Worm (Caenorhabditis elegans) whole organism, early embryonic: Measurements from ENCODE around the gene F11E6.6.

Experiments used
- B0310.2 ChIP-seq: sonication (generic microtip); optimal IDR thresholded peaks from 2 replicates; lab custom pipeline; 2016; ENCODE audit warnings: mild to moderate bottlenecking, missing genetic modification characterization, missing compliant biosample characterization
- F13C5.2 ChIP-seq: sonication (generic microtip); optimal IDR thresholded peaks from 2 replicates; lab custom pipeline; 2017; ENCODE audit warnings: mild to moderate bottlenecking, missing genetic modification characterization, inconsistent platforms, missing compliant biosample characterization
- aly-1 ChIP-seq: sonication (generic microtip); optimal IDR thresholded peaks from 2 replicates; lab custom pipeline; 2016; ENCODE audit warnings: missing genetic modification characterization, missing compliant biosample characterization
- ama-1 ChIP-seq: fragments of 150-350 bp; optimal IDR thresholded peaks from 2 replicates; lab custom pipeline; 2014
- ceh-13 ChIP-seq: fragments of 200-800 bp; sonication (Bioruptor generic); optimal IDR thresholded peaks from 2 replicates; lab custom pipeline; 2018; ENCODE audit warnings: mild to moderate bottlenecking, missing genetic modification characterization, missing compliant biosample characterization
- ceh-36 ChIP-seq: sonication (generic microtip); optimal IDR thresholded peaks from 2 replicates; lab custom pipeline; 2016; ENCODE audit warnings: missing genetic modification characterization, inconsistent platforms, missing compliant biosample characterization
- ets-7 ChIP-seq: sonication (generic microtip); optimal IDR thresholded peaks from 2 replicates; lab custom pipeline; 2016; ENCODE audit warnings: missing genotype, missing genetic modification characterization, missing compliant biosample characterization
- flt-1 ChIP-seq: fragments of 200-800 bp; sonication (Bioruptor generic); IDR thresholded peaks from 2 replicates; pipeline ENCODE4 v1.3.6; 2022; ENCODE audit warnings: missing genetic modification characterization, missing compliant biosample characterization
- hmbx-1 ChIP-seq: sonication (generic microtip); optimal IDR thresholded peaks from 2 replicates; lab custom pipeline; 2016; ENCODE audit warnings: mild to moderate bottlenecking, missing genetic modification characterization, missing compliant biosample characterization
- hmg-4 ChIP-seq: fragments of 200-800 bp; sonication (Bioruptor generic); optimal IDR thresholded peaks from 2 replicates; lab custom pipeline; 2018; ENCODE audit warnings: mild to moderate bottlenecking, missing genetic modification characterization, missing compliant biosample characterization
- hnd-1 ChIP-seq: sonication (generic microtip); optimal IDR thresholded peaks from 2 replicates; lab custom pipeline; 2016; ENCODE audit warnings: missing genetic modification characterization, missing compliant biosample characterization
- pes-1 ChIP-seq: fragments of 200-800 bp; sonication (Bioruptor generic); IDR thresholded peaks from 2 replicates; pipeline ENCODE4 v1.3.6; 2022; ENCODE audit warnings: missing genetic modification reagents, missing genetic modification characterization, missing compliant biosample characterization
- scrt-1 ChIP-seq: fragments of 200-800 bp; sonication (Bioruptor generic); IDR thresholded peaks from 2 replicates; pipeline ENCODE4 v1.3.6; 2022; ENCODE audit warnings: missing genetic modification characterization, missing compliant biosample characterization
- sea-1 ChIP-seq: fragments of 200-800 bp; sonication (Bioruptor generic); conservative IDR thresholded peaks from 2 replicates; pipeline ENCODE4 v1.3.6; 2022; ENCODE audit warnings: missing genetic modification characterization, missing compliant biosample characterization
- tbx-11 ChIP-seq: fragments of 200-800 bp; sonication (Bioruptor generic); IDR thresholded peaks from 2 replicates; pipeline ENCODE4 v1.3.6; 2022; ENCODE audit warnings: missing genetic modification characterization, missing compliant biosample characterization
- tbx-37 ChIP-seq: fragments of 200-800 bp; sonication (Bioruptor generic); conservative IDR thresholded peaks from 2 replicates; pipeline ENCODE4 v1.3.6; 2022; ENCODE audit warnings: missing genetic modification reagents, missing genetic modification characterization, missing compliant biosample characterization
- tra-4 ChIP-seq: sonication (generic microtip); optimal IDR thresholded peaks from 2 replicates; lab custom pipeline; 2017; ENCODE audit warnings: missing genetic modification characterization, missing compliant biosample characterization

The F11E6.6 gene

ce11 chrIV:17436552-17436951 is 29.2 kb downstream of the F11E6.6 start, which contains the start of gene gcy-27:
gcy-27 (minus strand) TSS chrIV:17436652.
- TF ChIP-seq hnd-1 (tag; lab: Kevin White, UChicago), result no peak

DNA sequence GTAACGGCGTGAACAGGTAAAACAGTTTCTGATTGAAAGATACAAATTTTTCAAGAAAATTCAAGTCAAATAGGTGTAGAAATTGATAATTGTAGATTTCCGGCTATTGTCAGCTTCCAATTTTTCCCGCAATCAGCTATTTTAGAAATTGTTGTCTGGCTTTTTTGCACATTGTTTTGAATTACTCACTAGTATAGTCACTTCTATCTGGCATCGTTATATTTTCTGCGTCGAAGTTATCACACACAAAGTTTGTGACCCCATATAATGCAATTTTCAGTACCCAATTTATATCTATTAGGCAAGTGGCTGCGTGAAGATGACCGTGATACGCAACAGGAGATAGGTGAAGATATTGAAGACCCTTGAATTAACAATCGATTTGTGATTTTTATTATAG is 30.6 kb downstream of the F11E6.6 start:
- TF ChIP-seq B0310.2, result no peak
- TF ChIP-seq tbx-37 (GFP tag; lab: Robert Waterston, UW), result no peak
- TF ChIP-seq flt-1, result no peak
- TF ChIP-seq ceh-36 (tag; lab: Kevin White, UChicago), result no peak
- no peak for TF ChIP-seq ama-1
- no peak for TF ChIP-seq pes-1
- TF ChIP-seq hmbx-1 (tag; lab: Kevin White, UChicago), result no peak

- TF ChIP-seq tbx-11 (GFP tag; lab: Robert Waterston, UW), result no peak
- no peak for TF ChIP-seq ama-1
- no peak for TF ChIP-seq F13C5.2 (tag; lab: Kevin White, UChicago)
- no peak for TF ChIP-seq tra-4 (tag; lab: Kevin White, UChicago)
- TF ChIP-seq hmg-4, result no peak
- no peak for TF ChIP-seq sea-1 (GFP tag; lab: Robert Waterston, UW)
- TF ChIP-seq hnd-1 (tag; lab: Kevin White, UChicago), result no peak
- no peak for TF ChIP-seq ceh-36 (tag; lab: Kevin White, UChicago)
Measured at ce11 chrIV:17432223-17432826, 33.5 kb downstream of the F11E6.6 start.

DNA sequence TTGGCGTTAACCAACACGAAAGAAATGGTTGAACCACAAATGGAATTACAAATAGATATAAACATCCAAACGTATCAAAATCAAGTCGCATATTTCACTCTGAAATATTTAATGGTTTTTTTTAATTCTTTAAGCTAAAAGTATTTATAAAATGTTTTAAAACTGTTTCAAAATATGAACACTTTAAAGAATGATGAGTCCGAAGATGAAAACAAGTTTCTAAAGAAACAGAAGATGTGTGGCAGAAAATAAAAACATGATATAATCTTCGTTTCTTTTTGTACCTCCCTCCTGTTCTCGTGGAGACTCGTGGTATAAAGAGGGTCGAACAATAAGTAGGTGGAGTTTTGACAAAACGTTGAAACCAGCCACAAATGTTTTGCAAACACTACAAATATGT is 34.5 kb downstream of the F11E6.6 start, which contains the start of gene lact-6:
lact-6 (minus strand) TSS at position 101 of the 400 bp plus-strand sequence.
- TF ChIP-seq pes-1, result no peak
- TF ChIP-seq scrt-1 (GFP tag; lab: Robert Waterston, UW), result no peak
- TF ChIP-seq F13C5.2 (tag; lab: Kevin White, UChicago), result no peak
- no peak for TF ChIP-seq ceh-36 (tag; lab: Kevin White, UChicago)
- TF ChIP-seq flt-1, result no peak
- no peak for TF ChIP-seq ceh-13 (GFP tag; lab: Kevin White, UChicago)
- TF ChIP-seq hmbx-1 (tag; lab: Kevin White, UChicago), result no peak
- no peak for TF ChIP-seq hmg-4
- no peak for TF ChIP-seq ets-7 (tag; lab: Kevin White, UChicago)
- TF ChIP-seq ama-1, result no peak
- TF ChIP-seq hnd-1 (tag; lab: Kevin White, UChicago), result no peak
- no peak for TF ChIP-seq B0310.2
- no peak for TF ChIP-seq tra-4 (tag; lab: Kevin White, UChicago)
- TF ChIP-seq aly-1 (tag; lab: Kevin White, UChicago), result no peak
- TF ChIP-seq sea-1 (GFP tag; lab: Robert Waterston, UW), result no peak
- no peak for TF ChIP-seq tbx-37 (GFP tag; lab: Robert Waterston, UW)
- TF ChIP-seq tbx-11 (GFP tag; lab: Robert Waterston, UW), result no peak

- TF ChIP-seq tra-4 (tag; lab: Kevin White, UChicago) (no peak), scrt-1 (GFP tag; lab: Robert Waterston, UW) (no peak), B0310.2 (no peak), aly-1 (tag; lab: Kevin White, UChicago) (no peak), hmg-4 (no peak), ets-7 (tag; lab: Kevin White, UChicago) (no peak), ama-1 (no peak), hnd-1 (tag; lab: Kevin White, UChicago) (no peak), ceh-36 (tag; lab: Kevin White, UChicago) (no peak), pes-1 (no peak), ceh-13 (GFP tag; lab: Kevin White, UChicago) (no peak)
Measured at ce11 chrIV:17427423-17427822, 38.4 kb downstream of the F11E6.6 start, which contains the start of gene C06A12.3. C06A12.3 (plus strand) TSS chrIV:17427723.

- TF ChIP-seq ets-7 (tag; lab: Kevin White, UChicago) (no peak), flt-1 (no peak), hmg-4 (no peak), pes-1 (no peak), hnd-1 (tag; lab: Kevin White, UChicago) (no peak), aly-1 (tag; lab: Kevin White, UChicago) (no peak), tbx-37 (GFP tag; lab: Robert Waterston, UW) (no peak), ceh-36 (tag; lab: Kevin White, UChicago) (no peak), ceh-13 (GFP tag; lab: Kevin White, UChicago) (no peak), B0310.2 (no peak), F13C5.2 (tag; lab: Kevin White, UChicago) (no peak), hmbx-1 (tag; lab: Kevin White, UChicago) (no peak), sea-1 (GFP tag; lab: Robert Waterston, UW) (no peak), tra-4 (tag; lab: Kevin White, UChicago) (no peak), ama-1 (no peak)
Measured at ce11 chrIV:17426970-17427369, 38.8 kb downstream of the F11E6.6 start.

ce11 chrIV:17417723-17418122 is 48.1 kb downstream of the F11E6.6 start, which contains the start of gene npr-26:
npr-26 (minus strand) TSS chrIV:17417823.
- TF ChIP-seq F13C5.2 (tag; lab: Kevin White, UChicago) (no peak), ama-1 (no peak), sea-1 (GFP tag; lab: Robert Waterston, UW) (no peak), ets-7 (tag; lab: Kevin White, UChicago) (no peak), aly-1 (tag; lab: Kevin White, UChicago) (no peak), pes-1 (no peak), tbx-37 (GFP tag; lab: Robert Waterston, UW) (no peak), tra-4 (tag; lab: Kevin White, UChicago) (no peak), ceh-36 (tag; lab: Kevin White, UChicago) (no peak), hmg-4 (no peak), B0310.2 (no peak), hnd-1 (tag; lab: Kevin White, UChicago) (no peak), ceh-13 (GFP tag; lab: Kevin White, UChicago) (no peak), tbx-11 (GFP tag; lab: Robert Waterston, UW) (no peak), flt-1 (no peak), scrt-1 (GFP tag; lab: Robert Waterston, UW) (no peak), hmbx-1 (tag; lab: Kevin White, UChicago) (no peak)
